Fruit fly (Drosophila melanogaster): ENCODE results near the gene CG4424.

DNA sequence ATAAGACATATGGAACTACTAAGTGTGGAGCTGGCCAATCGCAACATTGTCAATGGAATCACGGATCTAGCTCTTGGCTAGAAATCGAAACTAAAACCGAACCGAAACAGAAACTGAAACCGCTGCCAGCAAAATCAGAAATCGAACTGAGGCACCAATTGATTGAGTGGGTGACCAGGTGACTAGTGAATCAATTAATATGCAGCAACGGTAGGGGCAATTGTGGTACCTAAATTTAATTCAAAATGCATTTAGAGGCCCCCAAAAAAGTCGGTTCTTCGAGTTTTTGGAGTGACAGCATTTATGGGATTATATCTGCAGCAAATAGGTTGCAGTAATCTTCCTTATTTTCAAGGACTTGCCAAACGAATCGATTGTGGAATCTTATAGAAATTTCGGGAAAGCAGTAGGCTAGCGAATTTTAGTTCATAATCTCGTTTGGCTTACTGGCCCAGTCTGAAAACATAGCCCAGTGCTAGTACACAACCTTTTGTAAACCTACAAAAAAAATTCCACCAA, 14.4 kb downstream of the CG4424 start, which contains the start of the genes CG17190 and CG4836:
- TF ChIP-seq Myc (optimal IDR thresholded peaks at IDR 0.05) (no peak), Sin3A (optimal IDR thresholded peaks at IDR 0.05) (no peak), psq (optimal IDR thresholded peaks at IDR 0.05) (no peak), ttk (optimal IDR thresholded peaks at IDR 0.05) (no peak), h (optimal IDR thresholded peaks at IDR 0.05) (no peak), insv (optimal IDR thresholded peaks at IDR 0.05) (no peak)
